Fruit fly (Drosophila melanogaster): ENCODE data around the gene CG2931.

Gene CG2931

DNA sequence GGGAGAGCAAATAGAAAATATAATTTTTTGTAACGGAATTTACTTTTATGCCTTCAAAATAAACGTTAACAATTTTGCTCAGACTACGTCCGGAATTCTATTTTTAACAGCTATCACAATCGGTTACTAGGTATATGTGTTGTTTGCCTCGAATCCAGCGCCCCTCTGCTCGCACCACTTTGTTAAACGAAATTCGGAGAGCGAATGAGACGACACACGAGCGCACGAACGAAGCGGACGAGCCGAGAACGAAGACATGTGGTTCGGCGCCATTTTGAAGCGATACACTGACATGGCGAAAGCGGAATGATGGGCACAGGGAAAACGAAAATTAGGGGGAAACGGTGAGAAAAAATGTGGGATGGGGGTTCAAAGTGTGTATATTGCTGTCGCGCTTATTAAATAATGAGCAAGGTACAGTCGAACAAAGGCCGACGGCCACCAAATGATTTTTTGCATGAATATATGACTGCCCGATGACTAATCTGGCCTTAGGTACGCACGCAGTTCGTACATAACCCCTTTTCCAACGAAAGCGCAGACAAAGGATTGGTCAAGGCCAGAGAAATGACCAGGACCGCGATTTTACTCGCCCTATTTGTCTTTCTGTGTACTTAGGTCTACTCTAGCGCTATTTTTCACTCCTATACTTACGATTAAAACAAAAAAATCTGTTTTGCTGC, 32.1 kb upstream of the CG2931 start:
- TF ChIP-seq N (GFP tag; optimal IDR thresholded peaks at IDR 0.05) (no peak), dl (GFP tag; optimal IDR thresholded peaks at IDR 0.05; ENCODE audit: insufficient read depth in 1 of 2, partially characterized antibody in 2 of 2) (peak; percentile 8 to 39), Myc (optimal IDR thresholded peaks at IDR 0.05) (peak; percentile 22), brk (GFP tag; optimal IDR thresholded peaks at IDR 0.05) (peak; percentile 75), CG32264 (GFP tag; optimal IDR thresholded peaks at IDR 0.05) (peak; percentile 50), Sp1 (GFP tag; optimal IDR thresholded peaks at IDR 0.05) (peak; percentile 35), h (GFP tag; optimal IDR thresholded peaks at IDR 0.05) (peak; percentile 65), lola (GFP tag; optimal IDR thresholded peaks at IDR 0.05) (no peak), jim (GFP tag; optimal IDR thresholded peaks at IDR 0.05) (no peak), rgr (GFP tag; optimal IDR thresholded peaks at IDR 0.05) (peak; percentile 52), Hr83 (GFP tag; optimal IDR thresholded peaks at IDR 0.05; ENCODE audit: poor library complexity, severe bottlenecking) (peak; percentile 71), foxo (GFP tag; optimal IDR thresholded peaks at IDR 0.05) (peak; percentile 10 to 71), Hnf4 (GFP tag; optimal IDR thresholded peaks at IDR 0.05) (peak; percentile 76), Dif (GFP tag; optimal IDR thresholded peaks at IDR 0.05; ENCODE audit: partially characterized antibody) (peak; percentile 64), psq (GFP tag; optimal IDR thresholded peaks at IDR 0.05) (peak; percentile 96), HLH106 (tag; optimal IDR thresholded peaks at IDR 0.05) (no peak), sv (GFP tag; optimal IDR thresholded peaks at IDR 0.05) (no peak), br (GFP tag; optimal IDR thresholded peaks at IDR 0.05) (peak; percentile 28), Rel (GFP tag; optimal IDR thresholded peaks at IDR 0.05) (no peak), Rel (tag; optimal IDR thresholded peaks at IDR 0.05) (peak; percentile 64), fru (GFP tag; optimal IDR thresholded peaks at IDR 0.05) (peak; percentile 1)

DNA sequence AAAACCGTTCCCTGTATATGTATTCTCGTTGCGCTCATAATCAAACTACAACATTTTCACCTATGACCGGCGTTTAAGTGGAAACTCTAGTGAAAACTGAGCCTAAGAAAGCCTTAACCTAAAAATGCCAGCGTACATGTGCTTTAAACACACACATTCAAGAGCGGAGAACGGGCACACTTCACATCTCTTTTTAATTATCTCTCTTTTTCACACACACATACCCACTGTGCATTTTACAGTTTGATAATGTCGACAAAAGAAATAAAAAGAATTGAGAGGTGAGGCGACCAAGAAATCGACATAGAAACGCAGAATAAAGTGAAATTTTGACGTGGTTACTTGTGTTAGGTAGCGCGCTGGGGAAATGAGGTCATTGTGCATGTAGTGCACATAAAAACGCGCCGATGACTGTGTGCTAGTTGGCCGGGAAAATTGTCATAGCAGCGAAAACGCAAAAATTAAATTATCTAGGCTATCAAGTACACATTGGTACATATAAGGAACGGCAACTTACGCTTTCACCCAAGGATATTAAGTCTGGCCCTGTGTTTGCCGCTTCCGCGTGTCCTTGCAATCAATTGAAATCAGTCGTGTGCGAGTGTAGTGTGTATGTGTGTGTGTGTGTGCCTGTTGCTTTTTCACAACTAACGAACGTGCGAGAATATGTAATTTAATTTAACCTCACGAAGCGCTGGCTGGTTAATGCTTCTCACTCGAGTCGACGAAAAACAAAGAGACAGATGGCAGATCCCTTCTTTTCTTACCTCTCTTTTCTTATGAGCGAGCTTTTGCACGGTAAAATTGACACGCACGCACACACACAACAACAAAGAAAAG, 31.3 kb upstream of the CG2931 start:
- TF ChIP-seq Myc (optimal IDR thresholded peaks at IDR 0.05) (peak; percentile 39), dl (GFP tag; optimal IDR thresholded peaks at IDR 0.05; ENCODE audit: insufficient read depth in 1 of 2, partially characterized antibody in 2 of 2) (peak in 1 of 2 experiments; percentile 56), Hr83 (GFP tag; optimal IDR thresholded peaks at IDR 0.05; ENCODE audit: poor library complexity, severe bottlenecking) (peak; percentile 27), foxo (GFP tag; optimal IDR thresholded peaks at IDR 0.05) (no peak), woc (GFP tag; optimal IDR thresholded peaks at IDR 0.05) (peak; percentile 1), OdsH (GFP tag; optimal IDR thresholded peaks at IDR 0.05) (peak; percentile 16), Dif (GFP tag; optimal IDR thresholded peaks at IDR 0.05; ENCODE audit: partially characterized antibody) (peak; percentile 6), jim (GFP tag; optimal IDR thresholded peaks at IDR 0.05) (peak; percentile 55), Rel (GFP tag; optimal IDR thresholded peaks at IDR 0.05) (no peak), Rel (tag; optimal IDR thresholded peaks at IDR 0.05) (no peak)

DNA sequence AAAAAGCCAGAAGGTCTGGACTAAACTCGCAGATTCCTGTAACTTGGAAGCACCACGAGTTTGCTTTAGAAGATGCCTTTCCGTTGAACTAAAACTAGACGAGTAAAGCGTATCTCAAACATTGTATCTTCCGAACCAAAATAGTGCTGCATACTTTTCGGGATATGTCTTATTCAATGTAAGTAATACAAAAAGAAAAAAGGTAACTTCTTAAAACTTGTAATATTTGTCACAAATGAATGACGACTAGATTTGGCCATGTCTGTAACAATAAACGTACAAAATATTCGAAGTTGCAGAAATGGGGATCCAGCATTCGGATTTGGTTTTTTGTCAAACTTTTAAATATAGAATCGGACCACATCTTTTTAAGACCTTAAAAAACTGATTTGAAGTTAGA, 26.5 kb upstream of the CG2931 start:
- peak; percentile 3 for TF ChIP-seq N (GFP tag; optimal IDR thresholded peaks at IDR 0.05)
- TF ChIP-seq Myc (optimal IDR thresholded peaks at IDR 0.05) = peak; percentile 31
- no peak for TF ChIP-seq dmrt93B (GFP tag; optimal IDR thresholded peaks at IDR 0.05)
- TF ChIP-seq dsf (GFP tag; optimal IDR thresholded peaks at IDR 0.05; ENCODE audit: borderline replicate concordance) = no peak
- TF ChIP-seq GATAd (GFP tag; optimal IDR thresholded peaks at IDR 0.05) = no peak

DNA sequence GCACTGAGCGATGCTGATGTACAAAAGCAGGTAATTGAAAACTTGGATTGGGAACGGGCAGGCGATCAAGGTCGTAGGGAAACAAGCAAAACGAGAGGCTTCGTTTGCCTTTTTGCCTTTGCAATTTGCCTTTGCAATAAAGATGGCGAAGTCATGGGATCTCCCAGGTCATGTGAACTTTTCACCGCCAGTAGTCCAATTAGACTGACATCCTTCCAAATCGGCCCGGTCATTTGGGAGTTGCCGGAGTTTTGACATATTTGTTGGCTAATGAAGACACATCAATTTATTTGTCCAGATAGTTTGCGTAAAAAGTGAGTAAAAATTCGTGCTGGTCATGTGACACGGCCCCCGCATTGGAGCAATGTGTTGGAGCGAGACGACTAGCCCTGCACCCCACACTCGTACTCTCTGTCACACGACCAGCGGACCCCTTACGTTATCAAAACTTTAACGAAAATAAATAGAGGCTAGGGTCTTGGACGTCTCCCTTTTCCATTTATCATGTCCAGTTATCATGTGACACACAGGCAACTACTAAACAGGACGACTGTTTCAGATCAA, 23.7 kb upstream of the CG2931 start:
- no peak for TF ChIP-seq br (GFP tag; optimal IDR thresholded peaks at IDR 0.05)
- TF ChIP-seq Rel (GFP tag; optimal IDR thresholded peaks at IDR 0.05) = no peak
- TF ChIP-seq Rel (tag; optimal IDR thresholded peaks at IDR 0.05) = peak; percentile 44
- TF ChIP-seq CrebA (GFP tag; optimal IDR thresholded peaks at IDR 0.05; ENCODE audit: borderline replicate concordance) = no peak

DNA sequence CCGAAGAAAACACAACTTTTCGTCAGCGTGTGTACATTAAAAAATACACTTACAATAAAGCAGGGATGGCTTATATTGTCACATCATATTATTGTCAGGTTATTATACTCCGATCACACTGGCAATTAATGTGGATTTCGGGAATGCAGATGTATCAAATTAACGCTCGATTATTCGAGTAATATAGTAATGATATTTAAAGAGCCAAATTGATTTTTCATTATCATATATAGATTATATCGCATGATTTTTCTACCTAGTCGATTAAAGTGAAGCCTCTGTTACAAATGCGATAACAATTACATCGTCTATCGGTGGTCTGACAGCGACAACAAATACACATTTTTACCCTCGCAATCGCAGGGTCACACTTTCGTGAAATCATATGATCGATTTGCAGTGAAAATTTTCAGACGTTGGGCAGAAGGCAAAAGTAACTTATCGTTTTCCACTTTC, 23.0 kb upstream of the CG2931 start, which contains the start of the genes noi and Vha26:
Gene noi (minus strand): TSS at position 62 of the 456 bp plus-strand sequence.
Gene Vha26 (plus strand): TSS at position 366 of the 456 bp plus-strand sequence.
- TF ChIP-seq woc (GFP tag; optimal IDR thresholded peaks at IDR 0.05) = peak; percentile 61
- no peak for TF ChIP-seq pan (optimal IDR thresholded peaks at IDR 0.05)
- no peak for TF ChIP-seq h (GFP tag; optimal IDR thresholded peaks at IDR 0.05)
- TF ChIP-seq CG9705 (GFP tag; optimal IDR thresholded peaks at IDR 0.05) = peak; percentile 35
- TF ChIP-seq N (GFP tag; optimal IDR thresholded peaks at IDR 0.05) = peak; percentile 96
- peak; percentile 10 for TF ChIP-seq Abd-B (GFP tag; optimal IDR thresholded peaks at IDR 0.05)
- no peak for TF ChIP-seq jim (GFP tag; optimal IDR thresholded peaks at IDR 0.05)
- TF ChIP-seq HLH106 (tag; optimal IDR thresholded peaks at IDR 0.05) = peak; percentile 60
- TF ChIP-seq Dfd (GFP tag; optimal IDR thresholded peaks at IDR 0.05) = no peak
- peak; percentile 22 for TF ChIP-seq ey (GFP tag; optimal IDR thresholded peaks at IDR 0.05)
- TF ChIP-seq foxo (GFP tag; optimal IDR thresholded peaks at IDR 0.05) = peak in 1 of 2 experiments; percentile 25
- no peak for TF ChIP-seq Hnf4 (GFP tag; optimal IDR thresholded peaks at IDR 0.05)
- peak; percentile 19 for TF ChIP-seq Sp1 (GFP tag; optimal IDR thresholded peaks at IDR 0.05)
- peak; percentile 4 for TF ChIP-seq CG32264 (GFP tag; optimal IDR thresholded peaks at IDR 0.05)
- TF ChIP-seq Dif (GFP tag; optimal IDR thresholded peaks at IDR 0.05; ENCODE audit: partially characterized antibody) = no peak
- TF ChIP-seq rgr (GFP tag; optimal IDR thresholded peaks at IDR 0.05) = peak; percentile 12
- peak; percentile 80 for TF ChIP-seq Hr78 (GFP tag; optimal IDR thresholded peaks at IDR 0.05)
- TF ChIP-seq Mio (GFP tag; optimal IDR thresholded peaks at IDR 0.05) = no peak
- TF ChIP-seq sv (GFP tag; optimal IDR thresholded peaks at IDR 0.05) = peak; percentile 17
- peak; percentile 17 for TF ChIP-seq psq (GFP tag; optimal IDR thresholded peaks at IDR 0.05)
- TF ChIP-seq Rel (GFP tag; optimal IDR thresholded peaks at IDR 0.05) = no peak
- TF ChIP-seq Rel (tag; optimal IDR thresholded peaks at IDR 0.05) = peak; percentile 24
- no peak for TF ChIP-seq brk (GFP tag; optimal IDR thresholded peaks at IDR 0.05)
